Fruit fly (Drosophila melanogaster) whole organism, wandering third instar larva: ENCODE results near the gene CG13023.

ENCODE experiments used
- Abd-B ChIP-seq: fragments of >200 bp; optimal IDR thresholded peaks from 2 replicates; lab custom pipeline; 2017; ENCODE audit warnings: missing biosample characterization, missing genetic modification characterization
- CG32264 ChIP-seq: fragments of 200-800 bp; sonication (Bioruptor generic); optimal IDR thresholded peaks from 2 replicates; lab custom pipeline; 2016; ENCODE audit warnings: missing biosample characterization, missing genetic modification characterization
- CG9705 ChIP-seq: fragments of 200-800 bp; sonication (Bioruptor generic); optimal IDR thresholded peaks from 2 replicates; lab custom pipeline; 2018; ENCODE audit warnings: missing biosample characterization, mild to moderate bottlenecking, missing genetic modification characterization
- CrebA ChIP-seq: fragments of 200-800 bp; sonication (Bioruptor generic); optimal IDR thresholded peaks from 2 replicates; lab custom pipeline; 2016; ENCODE audit warnings: missing biosample characterization, mild to moderate bottlenecking, missing genetic modification characterization, borderline replicate concordance
- Dif ChIP-seq: fragments of 200-275, 200-300 bp; sonication (Bioruptor generic); optimal IDR thresholded peaks from 2 replicates; lab custom pipeline; 2018; ENCODE audit warnings: missing biosample characterization, missing genetic modification characterization; ENCODE audit not compliant: partially characterized antibody
- GATAd ChIP-seq: sonication (Bioruptor generic); optimal IDR thresholded peaks from 2 replicates; lab custom pipeline; 2016; ENCODE audit warnings: missing biosample characterization, missing genetic modification characterization
- Hnf4 ChIP-seq: fragments of 200-800 bp; sonication (Bioruptor generic); optimal IDR thresholded peaks from 2 replicates; lab custom pipeline; 2016; ENCODE audit warnings: missing biosample characterization, mild to moderate bottlenecking, missing genetic modification characterization
- Hr83 ChIP-seq: fragments of 200-300 bp; sonication (Bioruptor generic); optimal IDR thresholded peaks from 2 replicates; lab custom pipeline; 2016; ENCODE audit warnings: missing biosample characterization, mild to moderate bottlenecking, missing genetic modification characterization, moderate library complexity; ENCODE audit not compliant: poor library complexity, severe bottlenecking
- Jra ChIP-seq: sonication (Bioruptor generic); optimal IDR thresholded peaks from 2 replicates; lab custom pipeline; 2016; ENCODE audit warnings: missing biosample characterization, missing genetic modification characterization
- Mio ChIP-seq: sonication (Bioruptor generic); optimal IDR thresholded peaks from 2 replicates; lab custom pipeline; 2016; ENCODE audit warnings: missing biosample characterization, missing genetic modification characterization
- Myc ChIP-seq: fragments of >200 bp; optimal IDR thresholded peaks from 2 replicates; lab custom pipeline; 2017
- N ChIP-seq: fragments of >200 bp; optimal IDR thresholded peaks from 2 replicates; lab custom pipeline; 2018; ENCODE audit warnings: missing biosample characterization, missing external identifiers, missing genetic modification characterization
- OdsH ChIP-seq: fragments of 200-800 bp; sonication (Bioruptor generic); optimal IDR thresholded peaks from 2 replicates; lab custom pipeline; 2016; ENCODE audit warnings: missing biosample characterization, mild to moderate bottlenecking, missing genetic modification characterization
- Rel ChIP-seq, 2 experiments: fragments of 200-800 bp; sonication (Bioruptor generic) in 1 of 2; optimal IDR thresholded peaks; 2 replicates in 1 of 2; 3 replicates in 1 of 2; lab custom pipeline; 2016 to 2019; ENCODE audit warnings: mild to moderate bottlenecking in 2 of 2, missing biosample characterization in 2 of 2, missing genetic modification characterization in 2 of 2, moderate library complexity in 1 of 2
- Sp1 ChIP-seq: fragments of 200-800 bp; sonication (Bioruptor generic); optimal IDR thresholded peaks from 3 replicates; lab custom pipeline; 2019; ENCODE audit warnings: missing biosample characterization, mild to moderate bottlenecking, missing genetic modification characterization, moderate library complexity
- Vsx2 ChIP-seq: fragments of 200-300, 225-300 bp; sonication (Bioruptor generic); optimal IDR thresholded peaks from 2 replicates; lab custom pipeline; 2018; ENCODE audit warnings: missing biosample characterization, missing genetic modification characterization; ENCODE audit not compliant: partially characterized antibody
- br ChIP-seq: fragments of 200-800 bp; sonication (Bioruptor generic); optimal IDR thresholded peaks from 2 replicates; lab custom pipeline; 2016; ENCODE audit warnings: missing biosample characterization, missing genetic modification characterization
- brk ChIP-seq: fragments of 200-800 bp; sonication (Bioruptor generic); optimal IDR thresholded peaks from 2 replicates; lab custom pipeline; 2016; ENCODE audit warnings: missing biosample characterization, mild to moderate bottlenecking, missing genetic modification characterization
- dl ChIP-seq, 2 experiments: fragments of 175-275, 200-275 bp in 1 of 2; fragments of 200-275 bp in 1 of 2; sonication (Bioruptor generic); optimal IDR thresholded peaks; lab custom pipeline; 2018; ENCODE audit warnings: mild to moderate bottlenecking in 2 of 2, missing biosample characterization in 2 of 2, missing genetic modification characterization in 2 of 2, moderate library complexity in 2 of 2; ENCODE audit not compliant: partially characterized antibody in 2 of 2, insufficient read depth in 1 of 2
- dmrt93B ChIP-seq: fragments of 200-800 bp; sonication (Bioruptor generic); optimal IDR thresholded peaks from 2 replicates; lab custom pipeline; 2018; ENCODE audit warnings: missing biosample characterization, mild to moderate bottlenecking, missing genetic modification characterization
- dsf ChIP-seq: sonication (Bioruptor generic); optimal IDR thresholded peaks from 2 replicates; lab custom pipeline; 2016; ENCODE audit warnings: missing biosample characterization, missing genetic modification characterization, borderline replicate concordance
- ey ChIP-seq: fragments of 200-800 bp; sonication (Bioruptor generic); optimal IDR thresholded peaks from 2 replicates; lab custom pipeline; 2016; ENCODE audit warnings: missing biosample characterization, missing genetic modification characterization
- fru ChIP-seq: fragments of 200-800 bp; sonication (Bioruptor generic); optimal IDR thresholded peaks from 3 replicates; lab custom pipeline; 2016; ENCODE audit warnings: missing biosample characterization, mild to moderate bottlenecking, missing genetic modification characterization
- h ChIP-seq: fragments of 200-800 bp; sonication (Bioruptor generic); optimal IDR thresholded peaks from 3 replicates; lab custom pipeline; 2016; ENCODE audit warnings: missing biosample characterization, mild to moderate bottlenecking, missing genetic modification characterization
- lola ChIP-seq: fragments of >200 bp; optimal IDR thresholded peaks from 2 replicates; lab custom pipeline; 2017; ENCODE audit warnings: missing biosample characterization, missing genetic modification characterization
- pan ChIP-seq: fragments of >200 bp; optimal IDR thresholded peaks from 2 replicates; lab custom pipeline; 2017
- psq ChIP-seq: fragments of 200-800 bp; sonication (Bioruptor generic); optimal IDR thresholded peaks from 3 replicates; lab custom pipeline; 2017; ENCODE audit warnings: missing biosample characterization, mild to moderate bottlenecking, missing genetic modification characterization, moderate library complexity
- sage ChIP-seq: fragments of 200-800 bp; sonication (Bioruptor generic); optimal IDR thresholded peaks from 2 replicates; lab custom pipeline; 2016; ENCODE audit warnings: missing biosample characterization, mild to moderate bottlenecking, missing genetic modification characterization
- sv ChIP-seq: fragments of 200-800 bp; sonication (Bioruptor generic); optimal IDR thresholded peaks from 3 replicates; lab custom pipeline; 2016; ENCODE audit warnings: missing biosample characterization, missing genetic modification characterization
- tai ChIP-seq: sonication (Bioruptor generic); optimal IDR thresholded peaks from 2 replicates; lab custom pipeline; 2016; ENCODE audit warnings: missing biosample characterization, missing genetic modification characterization
- usp ChIP-seq: fragments of >200 bp; optimal IDR thresholded peaks from 2 replicates; lab custom pipeline; 2017; ENCODE audit warnings: missing biosample characterization, missing genetic modification characterization
- woc ChIP-seq: sonication (Bioruptor generic); optimal IDR thresholded peaks from 2 replicates; lab custom pipeline; 2016; ENCODE audit warnings: missing biosample characterization, mild to moderate bottlenecking, missing genetic modification characterization

CG13023 gene

dm6 chr3L:16910466-16910865, 16.8 kb downstream of the CG13023 start:
- TF ChIP-seq sv (GFP tag; lab: Kevin White, UChicago) (no peak), CrebA (GFP tag; lab: Kevin White, UChicago) (no peak), pan (no peak), sage (GFP tag; lab: Kevin White, UChicago) (no peak), CG9705 (GFP tag; lab: Kevin White, UChicago) (no peak)

DNA sequence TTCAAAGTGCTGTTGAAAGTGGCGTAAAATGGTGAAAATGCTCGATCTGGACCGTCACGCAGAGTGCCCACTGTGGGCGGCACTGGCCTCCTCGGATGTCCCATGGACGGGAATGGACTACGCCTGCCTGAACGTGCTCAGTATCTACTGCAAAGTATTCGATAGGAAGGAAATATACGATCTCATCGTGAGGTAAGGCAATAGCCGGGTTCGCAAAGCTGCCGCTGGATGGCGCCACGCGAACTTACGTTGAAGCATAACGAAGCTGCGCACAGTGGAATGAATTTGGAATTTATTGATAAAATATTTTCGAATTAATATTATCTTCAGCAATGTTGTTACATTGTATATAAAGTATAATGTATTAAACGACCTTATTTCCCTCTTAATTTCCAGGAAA, 30.8 kb downstream of the CG13023 start:
- TF ChIP-seq GATAd (GFP tag; lab: Kevin White, UChicago): no peak
- TF ChIP-seq Hr83 (GFP tag; lab: Kevin White, UChicago): no peak
- no peak for TF ChIP-seq usp (GFP tag; lab: Kevin White, UChicago)
- no peak for TF ChIP-seq sage (GFP tag; lab: Kevin White, UChicago)
- TF ChIP-seq dl (GFP tag; optimal IDR thresholded peaks at IDR 0.05; lab: Kevin White, UChicago; ENCODE audit: insufficient read depth in 1 of 2, partially characterized antibody in 2 of 2): no peak
- no peak for TF ChIP-seq Mio
- TF ChIP-seq dmrt93B (GFP tag; lab: Kevin White, UChicago): no peak
- no peak for TF ChIP-seq fru (GFP tag; lab: Kevin White, UChicago)
- TF ChIP-seq psq (GFP tag; lab: Kevin White, UChicago): no peak
- TF ChIP-seq CG32264 (GFP tag; lab: Kevin White, UChicago): no peak
- no peak for TF ChIP-seq OdsH (GFP tag; lab: Kevin White, UChicago)
- TF ChIP-seq br (GFP tag; lab: Kevin White, UChicago): no peak
- TF ChIP-seq CG9705 (GFP tag; lab: Kevin White, UChicago): no peak
- TF ChIP-seq pan: no peak
- TF ChIP-seq Hnf4 (GFP tag; lab: Kevin White, UChicago): no peak
- TF ChIP-seq, all 38 proteins: peak for 0

DNA sequence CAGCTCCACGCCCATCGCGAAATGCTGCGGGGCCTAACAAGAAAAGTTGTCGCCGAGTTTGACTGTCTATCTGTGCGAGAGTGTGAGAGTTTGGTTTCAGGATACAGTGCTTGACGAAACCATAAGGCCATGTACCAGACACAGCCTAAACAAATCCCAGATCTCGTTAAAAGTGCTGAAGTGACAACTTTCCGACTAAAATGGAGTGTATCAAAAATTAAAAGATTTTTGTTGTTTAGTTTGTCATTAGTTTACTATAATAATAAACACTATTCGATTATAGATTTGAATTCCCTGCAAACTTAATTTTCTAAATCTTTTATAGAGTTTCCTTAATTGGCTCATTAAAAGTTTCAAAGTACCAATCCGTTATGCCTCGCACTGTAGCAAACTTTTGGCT, 33.6 kb downstream of the CG13023 start:
- TF ChIP-seq Mio (no peak), brk (GFP tag; lab: Kevin White, UChicago) (no peak), OdsH (GFP tag; lab: Kevin White, UChicago) (no peak), tai (no peak), Hnf4 (GFP tag; lab: Kevin White, UChicago) (no peak), pan (no peak), Hr83 (GFP tag; lab: Kevin White, UChicago) (no peak), Sp1 (no peak), CrebA (GFP tag; lab: Kevin White, UChicago) (no peak), N (GFP tag; lab: Kevin White, UChicago) (no peak), dl (GFP tag; optimal IDR thresholded peaks at IDR 0.05; lab: Kevin White, UChicago; ENCODE audit: insufficient read depth in 1 of 2, partially characterized antibody in 2 of 2) (no peak), Rel (GFP tag; optimal IDR thresholded peaks at IDR 0.05; lab: Kevin White, UChicago) (no peak), Rel (tag; optimal IDR thresholded peaks at IDR 0.05; lab: Kevin White, UChicago) (no peak), GATAd (GFP tag; lab: Kevin White, UChicago) (no peak), woc (GFP tag; lab: Kevin White, UChicago) (no peak), Dif (GFP tag; lab: Kevin White, UChicago) (no peak), sv (GFP tag; lab: Kevin White, UChicago) (no peak), Myc (no peak), Abd-B (GFP tag; lab: Kevin White, UChicago) (no peak), dsf (GFP tag; lab: Kevin White, UChicago) (no peak), CG9705 (GFP tag; lab: Kevin White, UChicago) (no peak)

DNA sequence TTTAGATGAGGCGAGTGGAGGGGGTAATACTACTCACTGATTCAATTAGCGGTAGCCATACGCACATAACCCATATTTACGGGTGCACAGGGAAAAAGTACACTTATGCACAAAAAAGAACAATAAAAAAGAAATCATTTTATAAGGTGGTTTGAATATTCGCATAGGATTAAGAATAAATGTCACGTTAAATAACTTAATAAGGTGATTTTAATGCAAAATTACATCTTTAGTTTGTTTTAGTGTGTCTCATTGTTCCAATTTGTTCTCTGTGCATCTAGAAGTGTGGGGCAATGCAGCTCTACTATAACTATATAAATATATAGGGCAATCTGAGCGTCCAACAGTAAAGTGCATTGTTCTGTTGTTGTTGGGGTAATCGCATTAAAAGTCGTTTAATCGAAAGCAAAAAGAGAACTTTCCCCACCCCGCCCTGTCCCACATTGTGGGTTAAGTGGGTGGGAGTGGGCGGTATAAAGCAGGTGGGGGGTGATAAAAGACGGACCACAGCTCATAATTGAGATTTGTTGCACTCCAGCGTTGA, 34.4 kb downstream of the CG13023 start:
- no peak for TF ChIP-seq h (GFP tag; lab: Kevin White, UChicago)
- no peak for TF ChIP-seq Jra (GFP tag; lab: Kevin White, UChicago)
- no peak for TF ChIP-seq CG9705 (GFP tag; lab: Kevin White, UChicago)
- TF ChIP-seq GATAd (GFP tag; lab: Kevin White, UChicago): no peak
- TF ChIP-seq Rel (GFP tag; optimal IDR thresholded peaks at IDR 0.05; lab: Kevin White, UChicago): no peak
- TF ChIP-seq Rel (tag; optimal IDR thresholded peaks at IDR 0.05; lab: Kevin White, UChicago): no peak
- TF ChIP-seq Vsx2 (GFP tag; lab: Kevin White, UChicago): no peak
- TF ChIP-seq usp (GFP tag; lab: Kevin White, UChicago): no peak
- TF ChIP-seq brk (GFP tag; lab: Kevin White, UChicago): no peak
- no peak for TF ChIP-seq ey
- TF ChIP-seq br (GFP tag; lab: Kevin White, UChicago): no peak
- TF ChIP-seq lola (GFP tag; lab: Kevin White, UChicago): no peak
- TF ChIP-seq N (GFP tag; lab: Kevin White, UChicago): no peak
- no peak for TF ChIP-seq tai
- TF ChIP-seq Mio: no peak
- TF ChIP-seq Hnf4 (GFP tag; lab: Kevin White, UChicago): no peak
